Worm (Caenorhabditis elegans) whole organism, L1 larva: ENCODE data around the gene eor-2.
A peak's percentile ranks its signal among the peaks of the same experiment; 100 is the strongest.

Experiments
- C04F5.9 ChIP-seq: sonication (generic microtip); optimal IDR thresholded peaks from 2 replicates; lab custom pipeline; 2016; ENCODE audit warnings: missing genetic modification characterization, missing compliant biosample characterization
- C16A3.4 ChIP-seq: fragments of 150-350 bp; optimal IDR thresholded peaks from 2 replicates; lab custom pipeline; 2014; ENCODE audit warnings: missing biosample characterization, missing genetic modification characterization
- F16B12.6 ChIP-seq: fragments of 150-350 bp; optimal IDR thresholded peaks from 2 replicates; lab custom pipeline; 2014; ENCODE audit warnings: missing biosample characterization, missing genetic modification characterization
- Y116A8C.19 ChIP-seq: sonication (generic microtip); optimal IDR thresholded peaks from 2 replicates; lab custom pipeline; 2016; ENCODE audit warnings: missing compliant biosample characterization, missing genetic modification characterization, borderline replicate concordance
- aha-1 ChIP-seq: fragments of 150-350 bp; optimal IDR thresholded peaks from 2 replicates; lab custom pipeline; 2014; ENCODE audit warnings: missing biosample characterization, missing genetic modification characterization
- aly-2 ChIP-seq: fragments of 150-350 bp; optimal IDR thresholded peaks from 2 replicates; lab custom pipeline; 2014; ENCODE audit warnings: missing biosample characterization, missing genetic modification characterization
- blmp-1 ChIP-seq: fragments of 150-350 bp; optimal IDR thresholded peaks from 2 replicates; lab custom pipeline; 2014; ENCODE audit warnings: missing biosample characterization, missing genetic modification characterization
- ceh-63 ChIP-seq: fragments of 200-800 bp; sonication (Bioruptor generic); optimal IDR thresholded peaks from 2 replicates; lab custom pipeline; 2018; ENCODE audit warnings: mild to moderate bottlenecking, missing genetic modification characterization, missing compliant biosample characterization
- ceh-8 ChIP-seq: fragments of 200-800 bp; sonication (Bioruptor generic); optimal IDR thresholded peaks from 2 replicates; lab custom pipeline; 2018; ENCODE audit warnings: mild to moderate bottlenecking, missing genetic modification characterization, moderate library complexity, missing compliant biosample characterization
- ceh-82 ChIP-seq, 3 experiments: fragments of 150-350 bp in 1 of 3; sonication (generic microtip) in 2 of 3; optimal IDR thresholded peaks; 2 replicates each; lab custom pipeline; 2014 to 2017; ENCODE audit warnings: missing biosample characterization in 3 of 3, missing genetic modification characterization in 3 of 3
- ceh-88 ChIP-seq: fragments of 200-800 bp; sonication (Bioruptor generic); IDR thresholded peaks from 2 replicates; pipeline ENCODE4 v1.3.6; 2022; ENCODE audit warnings: missing genetic modification characterization, missing compliant biosample characterization
- ceh-90 ChIP-seq: sonication (generic microtip); optimal IDR thresholded peaks from 2 replicates; lab custom pipeline; 2016; ENCODE audit warnings: missing genetic modification characterization, missing compliant biosample characterization
- ces-1 ChIP-seq: fragments of 150-350 bp; optimal IDR thresholded peaks from 2 replicates; lab custom pipeline; 2014; ENCODE audit warnings: missing biosample characterization, missing genetic modification reagents, missing genetic modification characterization
- dpl-1 ChIP-seq, 3 experiments: fragments of 150-350 bp in 2 of 3; sonication (generic microtip) in 1 of 3; optimal IDR thresholded peaks; 2 replicates each; lab custom pipeline; 2014 to 2017; ENCODE audit warnings: missing biosample characterization in 3 of 3, missing genetic modification characterization in 3 of 3, missing genetic modification reagents in 3 of 3
- dsc-1 ChIP-seq: sonication (generic microtip); optimal IDR thresholded peaks from 2 replicates; lab custom pipeline; 2016; ENCODE audit warnings: mild to moderate bottlenecking, missing genetic modification characterization, missing compliant biosample characterization
- efl-1 ChIP-seq, 4 experiments: fragments of 150-350 bp; optimal IDR thresholded peaks in 3 of 4; peaks in 1 of 4; 1 replicate in 1 of 4; 2 replicates in 3 of 4; lab custom pipeline; 2014; ENCODE audit warnings: missing biosample characterization in 2 of 4, missing genetic modification characterization in 2 of 4, missing genetic modification reagents in 2 of 4
- egl-13 ChIP-seq: sonication (generic microtip); optimal IDR thresholded peaks from 2 replicates; lab custom pipeline; 2016; ENCODE audit warnings: missing genotype, missing genetic modification reagents, missing genetic modification characterization, missing compliant biosample characterization
- egl-27 ChIP-seq, 2 experiments: fragments of 150-350 bp in 1 of 2; sonication (generic microtip); optimal IDR thresholded peaks; 3 replicates each; lab custom pipeline; 2017 to 2018; ENCODE audit warnings: missing biosample characterization in 2 of 2, missing genetic modification characterization in 2 of 2, missing genetic modification reagents in 2 of 2
- elt-2 ChIP-seq: sonication (generic microtip); optimal IDR thresholded peaks from 2 replicates; lab custom pipeline; 2016; ENCODE audit warnings: missing genetic modification characterization, mild to moderate bottlenecking, inconsistent platforms, missing compliant biosample characterization, missing genetic modification reagents
- elt-3 ChIP-seq, 6 experiments: fragments of 150-350 bp in 1 of 6; sonication (generic microtip); optimal IDR thresholded peaks; 2 replicates each; lab custom pipeline; 2017 to 2018; ENCODE audit warnings: missing biosample characterization in 6 of 6, missing genetic modification characterization in 6 of 6, inconsistent platforms in 1 of 6
- ets-5 ChIP-seq: fragments of 200-800 bp; sonication (Bioruptor generic); IDR thresholded peaks from 2 replicates; pipeline ENCODE4 v1.3.6; 2022; ENCODE audit warnings: missing genetic modification characterization, missing compliant biosample characterization
- fkh-10 ChIP-seq: sonication (generic microtip); optimal IDR thresholded peaks from 2 replicates; lab custom pipeline; 2017; ENCODE audit warnings: missing biosample characterization, missing genetic modification reagents, missing genetic modification characterization
- fkh-4 ChIP-seq: sonication (generic microtip); optimal IDR thresholded peaks from 2 replicates; lab custom pipeline; 2016; ENCODE audit warnings: missing compliant biosample characterization, missing genetic modification characterization, borderline replicate concordance
- fos-1 ChIP-seq: fragments of 150-350 bp; optimal IDR thresholded peaks from 2 replicates; lab custom pipeline; 2014; ENCODE audit warnings: missing biosample characterization, missing genetic modification characterization
- grh-1 ChIP-seq: fragments of 200-800 bp; sonication (Bioruptor generic); IDR thresholded peaks from 2 replicates; pipeline ENCODE4 v1.3.6; 2022; ENCODE audit warnings: missing genetic modification reagents, missing genetic modification characterization, missing compliant biosample characterization
- isw-1 ChIP-seq: fragments of 200-800 bp; sonication (Bioruptor generic); IDR thresholded peaks from 2 replicates; pipeline ENCODE4 v1.3.6; 2022; ENCODE audit warnings: missing genetic modification characterization, missing compliant biosample characterization
- lin-13 ChIP-seq: fragments of 150-350 bp; optimal IDR thresholded peaks from 2 replicates; lab custom pipeline; 2014; ENCODE audit warnings: missing biosample characterization, missing genetic modification reagents, missing genetic modification characterization
- lin-14 ChIP-seq: fragments of 200-800 bp; sonication (Bioruptor generic); optimal IDR thresholded peaks from 2 replicates; lab custom pipeline; 2018; ENCODE audit warnings: mild to moderate bottlenecking, missing genetic modification characterization, moderate library complexity, missing compliant biosample characterization
- lin-15B ChIP-seq: fragments of 150-350 bp; sonication (generic microtip); optimal IDR thresholded peaks from 3 replicates; lab custom pipeline; 2014; ENCODE audit warnings: missing biosample characterization, missing genetic modification characterization
- lin-39 ChIP-seq: fragments of 150-350 bp; optimal IDR thresholded peaks from 2 replicates; lab custom pipeline; 2014; ENCODE audit warnings: missing biosample characterization, missing genetic modification reagents, missing genetic modification characterization
- lsy-2 ChIP-seq, 2 experiments: fragments of 150-350 bp; optimal IDR thresholded peaks; 2 replicates each; lab custom pipeline; 2014; ENCODE audit warnings: missing biosample characterization in 2 of 2, missing genetic modification characterization in 2 of 2
- mab-9 ChIP-seq: fragments of 200-800 bp; sonication (Bioruptor generic); IDR thresholded peaks from 2 replicates; pipeline ENCODE4 v1.3.6; 2022; ENCODE audit warnings: missing genetic modification reagents, missing genetic modification characterization, missing compliant biosample characterization
- mep-1 ChIP-seq: fragments of 150-350 bp; optimal IDR thresholded peaks from 2 replicates; lab custom pipeline; 2014; ENCODE audit warnings: missing biosample characterization, missing genetic modification characterization
- nhr-19 ChIP-seq: fragments of 200-800 bp; sonication (Bioruptor generic); conservative IDR thresholded peaks from 2 replicates; pipeline ENCODE4 v1.3.6; 2022; ENCODE audit warnings: missing genetic modification characterization, missing compliant biosample characterization
- nhr-20 ChIP-seq: sonication (generic microtip); optimal IDR thresholded peaks from 2 replicates; lab custom pipeline; 2016; ENCODE audit warnings: mild to moderate bottlenecking, missing genetic modification characterization, missing compliant biosample characterization
- nhr-237 ChIP-seq: fragments of 150-350 bp; optimal IDR thresholded peaks from 2 replicates; lab custom pipeline; 2014; ENCODE audit warnings: missing biosample characterization, missing genetic modification characterization
- nhr-47 ChIP-seq: sonication (generic microtip); optimal IDR thresholded peaks from 2 replicates; lab custom pipeline; 2016; ENCODE audit warnings: mild to moderate bottlenecking, missing genetic modification characterization, moderate library complexity, missing compliant biosample characterization
- nhr-76 ChIP-seq: sonication (generic microtip); optimal IDR thresholded peaks from 2 replicates; lab custom pipeline; 2017; ENCODE audit warnings: missing biosample characterization, missing genetic modification characterization
- nhr-77 ChIP-seq: fragments of 150-350 bp; optimal IDR thresholded peaks from 2 replicates; lab custom pipeline; 2014; ENCODE audit warnings: missing biosample characterization, missing genetic modification characterization
- nhr-84 ChIP-seq: sonication (generic microtip); optimal IDR thresholded peaks from 2 replicates; lab custom pipeline; 2017; ENCODE audit warnings: missing biosample characterization, missing genetic modification characterization
- nhr-85 ChIP-seq: sonication (generic microtip); peaks from one replicate; lab custom pipeline; 2016; ENCODE audit warnings: missing genetic modification characterization, inconsistent platforms, missing compliant biosample characterization
- pax-3 ChIP-seq: fragments of 200-800 bp; sonication (Bioruptor generic); optimal IDR thresholded peaks from 2 replicates; lab custom pipeline; 2018; ENCODE audit warnings: mild to moderate bottlenecking, missing genetic modification characterization, moderate library complexity, missing compliant biosample characterization
- pqm-1 ChIP-seq: sonication (generic microtip); optimal IDR thresholded peaks from 3 replicates; lab custom pipeline; 2017; ENCODE audit warnings: missing biosample characterization, missing genetic modification characterization
- snu-23 ChIP-seq: sonication (generic microtip); optimal IDR thresholded peaks from 2 replicates; lab custom pipeline; 2016; ENCODE audit warnings: missing genetic modification characterization, missing compliant biosample characterization
- sox-4 ChIP-seq: sonication (generic microtip); optimal IDR thresholded peaks from 2 replicates; lab custom pipeline; 2016; ENCODE audit warnings: missing genetic modification characterization, missing compliant biosample characterization
- sup-37 ChIP-seq: fragments of 200-800 bp; sonication (Bioruptor generic); optimal IDR thresholded peaks from 2 replicates; lab custom pipeline; 2018; ENCODE audit warnings: mild to moderate bottlenecking, missing genetic modification characterization, missing compliant biosample characterization
- swsn-7 ChIP-seq: sonication (generic microtip); optimal IDR thresholded peaks from 2 replicates; lab custom pipeline; 2016; ENCODE audit warnings: missing genetic modification characterization, missing compliant biosample characterization
- unc-30 ChIP-seq: sonication (generic microtip); optimal IDR thresholded peaks from 2 replicates; lab custom pipeline; 2017; ENCODE audit warnings: missing biosample characterization, missing genetic modification characterization
- xbp-1 ChIP-seq: sonication (generic microtip); optimal IDR thresholded peaks from 2 replicates; lab custom pipeline; 2016; ENCODE audit warnings: missing genetic modification characterization, missing compliant biosample characterization
- zip-4 ChIP-seq: fragments of 200-800 bp; sonication (Bioruptor generic); optimal IDR thresholded peaks from 2 replicates; lab custom pipeline; 2018; ENCODE audit warnings: mild to moderate bottlenecking, missing genetic modification characterization, moderate library complexity, missing compliant biosample characterization
- ztf-11 ChIP-seq, 2 experiments: sonication (generic microtip); optimal IDR thresholded peaks; 2 replicates each; lab custom pipeline; 2016 to 2017; ENCODE audit warnings: missing genetic modification characterization in 2 of 2, missing biosample characterization in 1 of 2, missing compliant biosample characterization in 1 of 2
- ztf-4 ChIP-seq: fragments of 150-350 bp; optimal IDR thresholded peaks from 2 replicates; lab custom pipeline; 2014; ENCODE audit warnings: missing biosample characterization, missing genetic modification characterization

eor-2 gene

ce11 chrX:14589051-14589736, 13.6 kb upstream of the eor-2 start, which contains the start of the genes C44H4.4 and tap-1:
Gene C44H4.4 (minus strand): TSS chrX:14589101.
Gene tap-1 (plus strand): TSS chrX:14589624.
- TF ChIP-seq ztf-4 (tag; lab: Kevin White, UChicago), result no peak
- no peak for TF ChIP-seq egl-27 (tag; optimal IDR thresholded peaks at IDR 0.05; lab: Kevin White, UChicago)
- TF ChIP-seq ceh-88, result no peak
- no peak for TF ChIP-seq elt-3 (tag; optimal IDR thresholded peaks at IDR 0.05; lab: Kevin White, UChicago)
- TF ChIP-seq ceh-63 (GFP tag; lab: Kevin White, UChicago), result no peak
- TF ChIP-seq lin-39 (tag; lab: Kevin White, UChicago), result no peak
- TF ChIP-seq nhr-47 (tag; lab: Kevin White, UChicago), result peak; percentile 25
- TF ChIP-seq pqm-1, result no peak
- TF ChIP-seq sup-37 (GFP tag; lab: Kevin White, UChicago), result no peak
- TF ChIP-seq sox-4 (tag; lab: Kevin White, UChicago), result no peak
- TF ChIP-seq mep-1 (tag; lab: Kevin White, UChicago), result no peak
- TF ChIP-seq ceh-8 (GFP tag; lab: Kevin White, UChicago), result no peak
- no peak for TF ChIP-seq lsy-2 (tag; optimal IDR thresholded peaks at IDR 0.05; lab: Kevin White, UChicago)
- TF ChIP-seq fos-1 (tag; lab: Kevin White, UChicago), result no peak
- no peak for TF ChIP-seq nhr-19 (GFP tag; lab: Robert Waterston, UW)
- TF ChIP-seq isw-1, result peak; percentile 3; the same call in 1 of the 2 replicates
- TF ChIP-seq egl-13 (tag; lab: Kevin White, UChicago), result no peak
- no peak for TF ChIP-seq nhr-85 (tag; lab: Kevin White, UChicago)
- TF ChIP-seq F16B12.6 (tag; lab: Kevin White, UChicago), result no peak
- no peak for TF ChIP-seq ets-5
- TF ChIP-seq nhr-76 (tag; lab: Kevin White, UChicago), result no peak
- no peak for TF ChIP-seq aly-2 (tag; lab: Kevin White, UChicago)
- TF ChIP-seq ceh-90, result no peak
- no peak for TF ChIP-seq ztf-11 (tag; optimal IDR thresholded peaks at IDR 0.05; lab: Kevin White, UChicago)
- no peak for TF ChIP-seq dpl-1 (GFP tag; optimal IDR thresholded peaks at IDR 0.05; lab: Kevin White, UChicago)
- TF ChIP-seq fkh-4, result no peak
- no peak for TF ChIP-seq nhr-237 (tag; lab: Kevin White, UChicago)
- TF ChIP-seq nhr-20 (tag; lab: Kevin White, UChicago), result no peak
- TF ChIP-seq lin-13, result no peak
- no peak for TF ChIP-seq pax-3 (tag; lab: Kevin White, UChicago)
- TF ChIP-seq nhr-84 (tag; lab: Kevin White, UChicago), result no peak
- TF ChIP-seq lin-14 (GFP tag; lab: Kevin White, UChicago), result peak; percentile 69
- TF ChIP-seq C04F5.9 (tag; lab: Kevin White, UChicago), result no peak
- peak; percentile 0 for TF ChIP-seq xbp-1 (tag; lab: Kevin White, UChicago)
- TF ChIP-seq swsn-7 (tag; lab: Kevin White, UChicago), result peak; percentile 2
- peak; percentile 10 for TF ChIP-seq C16A3.4 (tag; lab: Kevin White, UChicago)
- no peak for TF ChIP-seq Y116A8C.19 (tag; lab: Kevin White, UChicago)
- TF ChIP-seq dsc-1, result no peak
- no peak for TF ChIP-seq fkh-10 (GFP tag; lab: Kevin White, UChicago)
- TF ChIP-seq blmp-1 (tag; lab: Kevin White, UChicago), result no peak
- no peak for TF ChIP-seq lin-15B (tag; lab: Kevin White, UChicago)
- TF ChIP-seq ceh-82 (tag; optimal IDR thresholded peaks at IDR 0.05; lab: Kevin White, UChicago), result peak in 1 of 3 experiments; percentile 13
- TF ChIP-seq grh-1 (GFP tag; lab: Robert Waterston, UW), result no peak
- TF ChIP-seq zip-4 (GFP tag; lab: Kevin White, UChicago), result no peak
- TF ChIP-seq unc-30 (tag; lab: Kevin White, UChicago), result no peak
- TF ChIP-seq snu-23 (GFP tag; lab: Kevin White, UChicago), result peak; percentile 26
- no peak for TF ChIP-seq nhr-77 (tag; lab: Kevin White, UChicago)
- TF ChIP-seq aha-1 (tag; lab: Kevin White, UChicago), result no peak
- no peak for TF ChIP-seq efl-1 (optimal IDR thresholded peaks at IDR 0.05; lab: Kevin White, UChicago)
- TF ChIP-seq efl-1 (GFP tag; optimal IDR thresholded peaks at IDR 0.05 in 1 of 2; lab: Kevin White, UChicago), result no peak
- peak; percentile 20 for TF ChIP-seq elt-2 (tag; lab: Kevin White, UChicago)
- no peak for TF ChIP-seq ces-1 (GFP tag; lab: Kevin White, UChicago)
- no peak for TF ChIP-seq mab-9 (GFP tag; lab: Robert Waterston, UW)
